Fruit fly (Drosophila melanogaster): Measurements from ENCODE around the gene Gga.

Gga gene

dm6 chrX:9554346-9554808 lies 46.5 kb upstream of the Gga start, which contains the start of gene RpS28b:
Gene RpS28b, plus strand, starts transcription at chrX:9554623.
- TF ChIP-seq br (GFP tag; optimal IDR thresholded peaks at IDR 0.05): peak; percentile 87
- TF ChIP-seq fru (GFP tag; optimal IDR thresholded peaks at IDR 0.05): peak; percentile 69
- TF ChIP-seq Jra (GFP tag; optimal IDR thresholded peaks at IDR 0.05): peak; percentile 61
- peak; percentile 94 for TF ChIP-seq CG9705 (GFP tag; optimal IDR thresholded peaks at IDR 0.05)
- peak; percentile 45 for TF ChIP-seq Mio (GFP tag; optimal IDR thresholded peaks at IDR 0.05)
- TF ChIP-seq GATAd (GFP tag; optimal IDR thresholded peaks at IDR 0.05): no peak
- TF ChIP-seq Hr78 (GFP tag; optimal IDR thresholded peaks at IDR 0.05): no peak
- TF ChIP-seq HLH106 (tag; optimal IDR thresholded peaks at IDR 0.05): peak; percentile 76
- peak; percentile 71 for TF ChIP-seq CG32264 (GFP tag; optimal IDR thresholded peaks at IDR 0.05)
- no peak for TF ChIP-seq usp (GFP tag; optimal IDR thresholded peaks at IDR 0.05)
- TF ChIP-seq foxo (GFP tag; optimal IDR thresholded peaks at IDR 0.05): peak in 1 of 2 experiments; percentile 62
- peak; percentile 58 for TF ChIP-seq sv (GFP tag; optimal IDR thresholded peaks at IDR 0.05)
- peak; percentile 20 for TF ChIP-seq psq (GFP tag; optimal IDR thresholded peaks at IDR 0.05)
- TF ChIP-seq woc (GFP tag; optimal IDR thresholded peaks at IDR 0.05): peak; percentile 36
- TF ChIP-seq rgr (GFP tag; optimal IDR thresholded peaks at IDR 0.05): peak; percentile 90
- TF ChIP-seq Sp1 (GFP tag; optimal IDR thresholded peaks at IDR 0.05): peak; percentile 90
- no peak for TF ChIP-seq Vsx2 (GFP tag; optimal IDR thresholded peaks at IDR 0.05; ENCODE audit: partially characterized antibody)
- no peak for TF ChIP-seq brk (GFP tag; optimal IDR thresholded peaks at IDR 0.05)
- TF ChIP-seq Dif (GFP tag; optimal IDR thresholded peaks at IDR 0.05; ENCODE audit: partially characterized antibody): peak; percentile 3
- TF ChIP-seq Hnf4 (GFP tag; optimal IDR thresholded peaks at IDR 0.05): peak; percentile 82
- TF ChIP-seq Rel (GFP tag; optimal IDR thresholded peaks at IDR 0.05): no peak
- peak; percentile 66 for TF ChIP-seq Rel (tag; optimal IDR thresholded peaks at IDR 0.05)
- peak; percentile 52 for TF ChIP-seq OdsH (GFP tag; optimal IDR thresholded peaks at IDR 0.05)
- TF ChIP-seq ey (GFP tag; optimal IDR thresholded peaks at IDR 0.05): peak; percentile 27
- TF ChIP-seq Hr83 (GFP tag; optimal IDR thresholded peaks at IDR 0.05; ENCODE audit: poor library complexity, severe bottlenecking): peak; percentile 97
- peak; percentile 31 for TF ChIP-seq Myc (optimal IDR thresholded peaks at IDR 0.05)
- no peak for TF ChIP-seq sage (GFP tag; optimal IDR thresholded peaks at IDR 0.05)
- TF ChIP-seq dmrt93B (GFP tag; optimal IDR thresholded peaks at IDR 0.05): peak; percentile 96
- peak; percentile 79 for TF ChIP-seq h (GFP tag; optimal IDR thresholded peaks at IDR 0.05)

- TF ChIP-seq woc (GFP tag; optimal IDR thresholded peaks at IDR 0.05): no peak
- TF ChIP-seq fru (GFP tag; optimal IDR thresholded peaks at IDR 0.05): no peak
- TF ChIP-seq Hr83 (GFP tag; optimal IDR thresholded peaks at IDR 0.05; ENCODE audit: poor library complexity, severe bottlenecking): peak; percentile 19
- TF ChIP-seq Sp1 (GFP tag; optimal IDR thresholded peaks at IDR 0.05): no peak
- no peak for TF ChIP-seq pan (optimal IDR thresholded peaks at IDR 0.05)
- TF ChIP-seq sage (GFP tag; optimal IDR thresholded peaks at IDR 0.05): no peak
Measured at dm6 chrX:9556397-9556796, 44.4 kb upstream of the Gga start, which contains the start of gene CG15317. Gene CG15317, minus strand, starts transcription at chrX:9556544.

DNA sequence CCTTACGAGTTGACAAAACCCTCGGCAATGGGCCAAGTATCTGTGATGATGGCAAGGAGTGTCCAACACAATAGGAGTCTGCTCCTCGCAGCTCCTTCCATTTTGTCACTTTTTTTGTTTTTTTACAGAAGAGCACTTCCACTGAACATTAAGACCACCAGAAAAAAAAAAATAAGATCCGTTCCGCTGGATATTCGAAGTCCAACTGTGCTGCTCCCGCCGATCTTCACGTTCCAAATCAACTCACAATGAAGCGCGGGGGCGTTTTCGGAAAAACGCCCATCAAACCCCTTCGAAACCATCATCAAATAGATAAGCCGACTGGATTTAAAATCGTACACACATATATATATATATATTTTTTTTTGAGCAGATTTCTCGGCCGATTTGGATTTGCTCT lies 29.6 kb upstream of the Gga start, which contains the start of gene Cubn:
TSS of gene Cubn (minus strand) at position 101 of the 400 bp plus-strand sequence.
- TF ChIP-seq h (GFP tag; optimal IDR thresholded peaks at IDR 0.05) (no peak), Mio (GFP tag; optimal IDR thresholded peaks at IDR 0.05) (no peak), Rel (GFP tag; optimal IDR thresholded peaks at IDR 0.05) (no peak), Rel (tag; optimal IDR thresholded peaks at IDR 0.05) (no peak), dmrt93B (GFP tag; optimal IDR thresholded peaks at IDR 0.05) (no peak), ey (GFP tag; optimal IDR thresholded peaks at IDR 0.05) (no peak), woc (GFP tag; optimal IDR thresholded peaks at IDR 0.05) (no peak), Hr83 (GFP tag; optimal IDR thresholded peaks at IDR 0.05; ENCODE audit: poor library complexity, severe bottlenecking) (no peak), br (GFP tag; optimal IDR thresholded peaks at IDR 0.05) (no peak), tai (GFP tag; optimal IDR thresholded peaks at IDR 0.05) (no peak), CrebA (GFP tag; optimal IDR thresholded peaks at IDR 0.05; ENCODE audit: borderline replicate concordance) (no peak), brk (GFP tag; optimal IDR thresholded peaks at IDR 0.05) (no peak), sage (GFP tag; optimal IDR thresholded peaks at IDR 0.05) (no peak), GATAd (GFP tag; optimal IDR thresholded peaks at IDR 0.05) (no peak), CG9705 (GFP tag; optimal IDR thresholded peaks at IDR 0.05) (no peak), Myc (optimal IDR thresholded peaks at IDR 0.05) (no peak), fru (GFP tag; optimal IDR thresholded peaks at IDR 0.05) (no peak), usp (GFP tag; optimal IDR thresholded peaks at IDR 0.05) (no peak), pan (optimal IDR thresholded peaks at IDR 0.05) (no peak), psq (GFP tag; optimal IDR thresholded peaks at IDR 0.05) (no peak)

- TF ChIP-seq OdsH (GFP tag; optimal IDR thresholded peaks at IDR 0.05) (no peak), CG9705 (GFP tag; optimal IDR thresholded peaks at IDR 0.05) (no peak), rgr (GFP tag; optimal IDR thresholded peaks at IDR 0.05) (no peak), dmrt93B (GFP tag; optimal IDR thresholded peaks at IDR 0.05) (no peak), Dfd (GFP tag; optimal IDR thresholded peaks at IDR 0.05) (no peak), N (GFP tag; optimal IDR thresholded peaks at IDR 0.05) (no peak), dl (GFP tag; optimal IDR thresholded peaks at IDR 0.05; ENCODE audit: insufficient read depth in 1 of 2, partially characterized antibody in 2 of 2) (no peak), Jra (GFP tag; optimal IDR thresholded peaks at IDR 0.05) (no peak), brk (GFP tag; optimal IDR thresholded peaks at IDR 0.05) (no peak), fru (GFP tag; optimal IDR thresholded peaks at IDR 0.05) (no peak), woc (GFP tag; optimal IDR thresholded peaks at IDR 0.05) (no peak), Rel (GFP tag; optimal IDR thresholded peaks at IDR 0.05) (no peak), Rel (tag; optimal IDR thresholded peaks at IDR 0.05) (no peak), Hr83 (GFP tag; optimal IDR thresholded peaks at IDR 0.05; ENCODE audit: poor library complexity, severe bottlenecking) (no peak)
Measured at dm6 chrX:9576147-9576503, 24.7 kb upstream of the Gga start, which contains the start of gene CG42395. Gene CG42395, minus strand, starts transcription at chrX:9576247.

Measured in whole organism, wandering third instar larva.